Fruit fly (Drosophila melanogaster) whole organism, wandering third instar larva: ENCODE results near the gene Ets97D.

Source experiments
- Dfd ChIP-seq: fragments of >200 bp; optimal IDR thresholded peaks from 2 replicates; lab custom pipeline; 2017; ENCODE audit warnings: missing biosample characterization, missing genetic modification characterization
- Hr78 ChIP-seq: fragments of >200 bp; optimal IDR thresholded peaks from 2 replicates; lab custom pipeline; 2017; ENCODE audit warnings: missing biosample characterization, missing genetic modification characterization
- Mio ChIP-seq: sonication (Bioruptor generic); optimal IDR thresholded peaks from 2 replicates; lab custom pipeline; 2016; ENCODE audit warnings: missing biosample characterization, missing genetic modification characterization
- Myc ChIP-seq: fragments of >200 bp; optimal IDR thresholded peaks from 2 replicates; lab custom pipeline; 2017
- N ChIP-seq: fragments of >200 bp; optimal IDR thresholded peaks from 2 replicates; lab custom pipeline; 2018; ENCODE audit warnings: missing biosample characterization, missing external identifiers, missing genetic modification characterization
- br ChIP-seq: fragments of 200-800 bp; sonication (Bioruptor generic); optimal IDR thresholded peaks from 2 replicates; lab custom pipeline; 2016; ENCODE audit warnings: missing biosample characterization, missing genetic modification characterization
- fru ChIP-seq: fragments of 200-800 bp; sonication (Bioruptor generic); optimal IDR thresholded peaks from 3 replicates; lab custom pipeline; 2016; ENCODE audit warnings: missing biosample characterization, mild to moderate bottlenecking, missing genetic modification characterization
- h ChIP-seq: fragments of 200-800 bp; sonication (Bioruptor generic); optimal IDR thresholded peaks from 3 replicates; lab custom pipeline; 2016; ENCODE audit warnings: missing biosample characterization, mild to moderate bottlenecking, missing genetic modification characterization
- jim ChIP-seq: fragments of 175-275, 200-325 bp; sonication (Bioruptor generic); optimal IDR thresholded peaks from 2 replicates; lab custom pipeline; 2016; ENCODE audit warnings: missing biosample characterization, mild to moderate bottlenecking, missing genetic modification characterization
- pan ChIP-seq: fragments of >200 bp; optimal IDR thresholded peaks from 2 replicates; lab custom pipeline; 2017
- sage ChIP-seq: fragments of 200-800 bp; sonication (Bioruptor generic); optimal IDR thresholded peaks from 2 replicates; lab custom pipeline; 2016; ENCODE audit warnings: missing biosample characterization, mild to moderate bottlenecking, missing genetic modification characterization
- usp ChIP-seq: fragments of >200 bp; optimal IDR thresholded peaks from 2 replicates; lab custom pipeline; 2017; ENCODE audit warnings: missing biosample characterization, missing genetic modification characterization

DNA sequence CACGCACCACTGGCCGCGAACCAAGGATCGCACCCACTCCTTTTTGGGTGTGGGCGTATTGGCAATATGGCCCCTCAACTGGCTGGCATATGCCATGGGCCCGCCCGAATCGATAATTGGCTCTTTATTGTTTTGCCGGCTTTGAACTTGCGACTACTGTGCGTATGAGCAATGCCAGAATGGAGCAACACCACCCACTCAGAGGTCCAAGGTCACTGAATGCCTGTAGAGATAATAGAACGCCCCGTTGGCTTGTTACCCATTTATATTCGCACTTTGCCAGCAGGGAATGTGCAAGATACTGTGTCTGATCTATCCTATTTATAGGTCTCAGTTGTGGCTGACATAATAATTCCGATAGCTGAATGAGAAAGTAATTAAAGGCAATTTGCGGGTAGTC is 42.8 kb upstream of the Ets97D start:
- TF ChIP-seq fru (GFP tag; lab: Kevin White, UChicago), result no peak
- no peak for TF ChIP-seq pan (lab: Kevin White, UChicago)
- no peak for TF ChIP-seq Dfd (GFP tag; lab: Kevin White, UChicago)
- no peak for TF ChIP-seq Myc (lab: Kevin White, UChicago)
- TF ChIP-seq Mio, result no peak
- no peak for TF ChIP-seq usp (GFP tag; lab: Kevin White, UChicago)
- no peak for TF ChIP-seq br (GFP tag; lab: Kevin White, UChicago)
- TF ChIP-seq Hr78 (GFP tag; lab: Kevin White, UChicago), result no peak
- TF ChIP-seq jim (GFP tag; lab: Kevin White, UChicago), result no peak
- no peak for TF ChIP-seq h (GFP tag; lab: Kevin White, UChicago)
- no peak for TF ChIP-seq sage (GFP tag; lab: Kevin White, UChicago)
- no peak for TF ChIP-seq N (GFP tag; lab: Kevin White, UChicago)
